Fruit fly (Drosophila melanogaster) whole organism, embryonic: ENCODE data around the gene Sfxn2.
A peak's percentile ranks its signal among the peaks of the same experiment; 100 is the strongest.

Experiments used
- Awh ChIP-seq: fragments of 200-800 bp; sonication (Bioruptor generic); IDR thresholded peaks from 2 replicates; pipeline ENCODE4, ENCODE4 v1.3.6; 2022; ENCODE audit warnings: missing biosample characterization, missing genetic modification characterization
- Bgb ChIP-seq: fragments of 200-800 bp; sonication (Bioruptor generic); IDR thresholded peaks from 2 replicates; pipeline ENCODE4 v1.3.6; 2022; ENCODE audit warnings: missing biosample characterization, missing genetic modification characterization; ENCODE audit not compliant: partially characterized antibody
- CG10462 ChIP-seq: fragments of 200-800 bp; sonication (Bioruptor generic); optimal IDR thresholded peaks from 2 replicates; lab custom pipeline; 2016; ENCODE audit warnings: missing biosample characterization, missing genetic modification characterization
- CG11504 ChIP-seq: fragments of 200-800 bp; sonication (Bioruptor generic); optimal IDR thresholded peaks from 3 replicates; lab custom pipeline; 2019; ENCODE audit warnings: missing biosample characterization, mild to moderate bottlenecking, missing genetic modification characterization, moderate library complexity
- CG12071 ChIP-seq: fragments of 200-800 bp; sonication (Bioruptor generic); optimal IDR thresholded peaks from 3 replicates; lab custom pipeline; 2018; ENCODE audit warnings: missing biosample characterization, mild to moderate bottlenecking, missing genetic modification characterization
- CG13894 ChIP-seq: fragments of 200-800 bp; sonication (Bioruptor generic); optimal IDR thresholded peaks from 3 replicates; lab custom pipeline; 2018; ENCODE audit warnings: missing biosample characterization, mild to moderate bottlenecking, missing genetic modification characterization, moderate library complexity
- CG14965 ChIP-seq: fragments of 200-800 bp; sonication (Bioruptor generic); optimal IDR thresholded peaks from 2 replicates; lab custom pipeline; 2016; ENCODE audit warnings: missing biosample characterization, missing genetic modification characterization, borderline replicate concordance
- CG15269 ChIP-seq: fragments of 200-800 bp; sonication (Bioruptor generic); optimal IDR thresholded peaks from 2 replicates; lab custom pipeline; 2018; ENCODE audit warnings: missing biosample characterization, mild to moderate bottlenecking, missing genetic modification characterization, moderate library complexity
- CG1602 ChIP-seq: fragments of 200-800 bp; sonication (Bioruptor generic); optimal IDR thresholded peaks from 3 replicates; lab custom pipeline; 2016; ENCODE audit warnings: missing biosample characterization, missing genetic modification characterization
- CG31388 ChIP-seq: fragments of 200-800 bp; sonication (Bioruptor generic); optimal IDR thresholded peaks from 2 replicates; lab custom pipeline; 2016; ENCODE audit warnings: missing biosample characterization, missing genetic modification characterization
- CG34376 ChIP-seq: fragments of 200-800 bp; sonication (Bioruptor generic); optimal IDR thresholded peaks from 2 replicates; lab custom pipeline; 2018; ENCODE audit warnings: missing biosample characterization, mild to moderate bottlenecking, missing genetic modification characterization
- CG4282 ChIP-seq: fragments of 200-800 bp; sonication (Bioruptor generic); optimal IDR thresholded peaks from 2 replicates; lab custom pipeline; 2016; ENCODE audit warnings: missing biosample characterization, missing genetic modification characterization
- CG4707 ChIP-seq: fragments of 200-800 bp; sonication (Bioruptor generic); optimal IDR thresholded peaks from 2 replicates; lab custom pipeline; 2018; ENCODE audit warnings: missing biosample characterization, mild to moderate bottlenecking, missing genetic modification characterization, moderate library complexity
- CG6689 ChIP-seq: fragments of 200-800 bp; sonication (Bioruptor generic); IDR thresholded peaks from 2 replicates; pipeline ENCODE4 v1.3.6; 2022; ENCODE audit warnings: missing biosample characterization, missing genetic modification characterization
- CoRest ChIP-seq: fragments of 200-800 bp; sonication (Bioruptor generic); optimal IDR thresholded peaks from 3 replicates; lab custom pipeline; 2018; ENCODE audit warnings: missing biosample characterization, mild to moderate bottlenecking, missing genetic modification characterization, moderate library complexity
- Dip2 ChIP-seq: fragments of 200-800 bp; sonication (Bioruptor generic); IDR thresholded peaks from 2 replicates; pipeline ENCODE4 v1.3.6; 2022; ENCODE audit warnings: missing biosample characterization, missing genetic modification characterization
- Drgx ChIP-seq: fragments of 200-800 bp; sonication (Bioruptor generic); IDR thresholded peaks from 2 replicates; pipeline ENCODE4 v1.3.6; 2022; ENCODE audit warnings: missing biosample characterization, missing genetic modification characterization
- Eip74EF ChIP-seq, 2 experiments: fragments of 200-800 bp in 1 of 2; fragments of >200 bp in 1 of 2; sonication (Bioruptor generic) in 1 of 2; optimal IDR thresholded peaks; 2 replicates each; lab custom pipeline; 2017 to 2019; ENCODE audit warnings: missing biosample characterization in 2 of 2, missing genetic modification characterization in 2 of 2, mild to moderate bottlenecking in 1 of 2, moderate library complexity in 1 of 2
- HLH54F ChIP-seq: fragments of 200-800 bp; sonication (Bioruptor generic); optimal IDR thresholded peaks from 3 replicates; lab custom pipeline; 2016; ENCODE audit warnings: missing biosample characterization, missing genetic modification characterization
- Hr39 ChIP-seq: fragments of >200 bp; optimal IDR thresholded peaks from 2 replicates; lab custom pipeline; 2017
- Jarid2 ChIP-seq: fragments of 200-800 bp; sonication (Bioruptor generic); optimal IDR thresholded peaks from 3 replicates; lab custom pipeline; 2017; ENCODE audit warnings: mild to moderate bottlenecking, missing biosample characterization, missing genetic modification reagents, missing genetic modification characterization
- Kr ChIP-seq: fragments of 200-800 bp; sonication (Bioruptor generic); optimal IDR thresholded peaks from 2 replicates; lab custom pipeline; 2017; ENCODE audit warnings: missing biosample characterization, mild to moderate bottlenecking, missing genetic modification characterization
- Myb ChIP-seq: fragments of 200-800 bp; sonication (Bioruptor generic); optimal IDR thresholded peaks from 2 replicates; lab custom pipeline; 2016; ENCODE audit warnings: missing biosample characterization, missing genetic modification characterization
- Nf-YA ChIP-seq: fragments of 200-800 bp; sonication (Bioruptor generic); IDR thresholded peaks from 2 replicates; pipeline ENCODE4 v1.3.6; 2022; ENCODE audit warnings: missing biosample characterization, missing genetic modification characterization
- Nf-YB ChIP-seq: fragments of 200-800 bp; sonication (Bioruptor generic); optimal IDR thresholded peaks from 3 replicates; lab custom pipeline; 2019; ENCODE audit warnings: missing biosample characterization, mild to moderate bottlenecking, missing genetic modification characterization, moderate library complexity
- Ravus ChIP-seq: fragments of 200-800 bp; sonication (Bioruptor generic); IDR thresholded peaks from 2 replicates; pipeline ENCODE4 v1.3.6; 2022; ENCODE audit warnings: missing biosample characterization, missing genetic modification characterization
- Xbp1 ChIP-seq: fragments of 200-800 bp; sonication (Bioruptor generic); optimal IDR thresholded peaks from 3 replicates; lab custom pipeline; 2016; ENCODE audit warnings: missing biosample characterization, mild to moderate bottlenecking, missing genetic modification characterization
- Xrp1 ChIP-seq: fragments of 200-800 bp; sonication (Bioruptor generic); IDR thresholded peaks from 2 replicates; pipeline ENCODE4 v1.3.6; 2022; ENCODE audit warnings: missing biosample characterization, missing genetic modification characterization
- ab ChIP-seq: fragments of 200-800 bp; sonication (Bioruptor generic); optimal IDR thresholded peaks from 2 replicates; lab custom pipeline; 2016; ENCODE audit warnings: missing biosample characterization, missing genetic modification characterization
- bigmax ChIP-seq: fragments of 200-800 bp; sonication (Bioruptor generic); optimal IDR thresholded peaks from 2 replicates; lab custom pipeline; 2018; ENCODE audit warnings: missing biosample characterization, mild to moderate bottlenecking, missing genetic modification characterization
- dan ChIP-seq: fragments of 200-800 bp; sonication (Bioruptor generic); IDR thresholded peaks from 2 replicates; pipeline ENCODE4 v1.3.6; 2022; ENCODE audit warnings: missing biosample characterization, missing genetic modification characterization
- fd3F ChIP-seq: fragments of 200-800 bp; sonication (Bioruptor generic); optimal IDR thresholded peaks from 2 replicates; lab custom pipeline; 2018; ENCODE audit warnings: missing biosample characterization, mild to moderate bottlenecking, missing genetic modification characterization, moderate library complexity
- ftz-f1 ChIP-seq: fragments of 200-800 bp; sonication (Bioruptor generic); optimal IDR thresholded peaks from 2 replicates; lab custom pipeline; 2016; ENCODE audit warnings: missing biosample characterization, missing genetic modification characterization
- gem ChIP-seq: fragments of 200-800 bp; sonication (Bioruptor generic); optimal IDR thresholded peaks from 2 replicates; lab custom pipeline; 2019; ENCODE audit warnings: missing biosample characterization, mild to moderate bottlenecking, missing genetic modification characterization, moderate library complexity
- mam ChIP-seq: fragments of 200-800 bp; sonication (Bioruptor generic); optimal IDR thresholded peaks from 3 replicates; lab custom pipeline; 2016; ENCODE audit warnings: missing biosample characterization, missing genetic modification characterization
- nmo ChIP-seq: fragments of 200-800 bp; sonication (Bioruptor generic); optimal IDR thresholded peaks from 2 replicates; lab custom pipeline; 2018; ENCODE audit warnings: missing biosample characterization, mild to moderate bottlenecking, missing genetic modification characterization, moderate library complexity
- pum ChIP-seq: fragments of 200-800 bp; sonication (Bioruptor generic); optimal IDR thresholded peaks from 2 replicates; lab custom pipeline; 2016; ENCODE audit warnings: missing biosample characterization, missing genetic modification characterization
- ranshi ChIP-seq: fragments of 200-800 bp; sonication (Bioruptor generic); IDR thresholded peaks from 2 replicates; pipeline ENCODE4 v1.3.6; 2022; ENCODE audit warnings: missing biosample characterization, missing genetic modification characterization
- row ChIP-seq: fragments of 200-800 bp; sonication (Bioruptor generic); IDR thresholded peaks from 3 replicates; pipeline ENCODE4 v1.3.6; 2022; ENCODE audit warnings: missing biosample characterization, missing genetic modification characterization
- schlank ChIP-seq: fragments of 200-800 bp; sonication (Bioruptor generic); optimal IDR thresholded peaks from 2 replicates; lab custom pipeline; 2018; ENCODE audit warnings: missing biosample characterization, mild to moderate bottlenecking, missing genetic modification characterization
- sd ChIP-seq: fragments of 200-800 bp; sonication (Bioruptor generic); optimal IDR thresholded peaks from 3 replicates; lab custom pipeline; 2018; ENCODE audit warnings: missing biosample characterization, mild to moderate bottlenecking, missing genetic modification characterization, moderate library complexity
- sens-2 ChIP-seq: fragments of 200-800 bp; sonication (Bioruptor generic); IDR thresholded peaks from 2 replicates; pipeline ENCODE4 v1.3.6; 2022; ENCODE audit warnings: missing biosample characterization, missing genetic modification characterization
- sna ChIP-seq: fragments of 200-800 bp; sonication (Bioruptor generic); IDR thresholded peaks from 2 replicates; pipeline ENCODE4 v1.3.6; 2022; ENCODE audit warnings: missing biosample characterization, missing genetic modification characterization; ENCODE audit not compliant: partially characterized antibody
- sob ChIP-seq: fragments of 200-800 bp; sonication (Bioruptor generic); IDR thresholded peaks from 2 replicates; pipeline ENCODE4 v1.3.6; 2022; ENCODE audit warnings: missing biosample characterization, missing genetic modification characterization
- tap ChIP-seq: fragments of 200-800 bp; optimal IDR thresholded peaks from 3 replicates; lab custom pipeline; 2019; ENCODE audit warnings: missing biosample characterization, mild to moderate bottlenecking, missing genetic modification characterization, moderate library complexity
- unc-4 ChIP-seq: fragments of 200-800 bp; sonication (Bioruptor generic); IDR thresholded peaks from 2 replicates; pipeline ENCODE4 v1.3.6; 2022; ENCODE audit warnings: missing biosample characterization, missing genetic modification characterization; ENCODE audit not compliant: partially characterized antibody
- zen ChIP-seq: fragments of 200-800 bp; sonication (Bioruptor generic); optimal IDR thresholded peaks from 3 replicates; lab custom pipeline; 2018; ENCODE audit warnings: missing biosample characterization, mild to moderate bottlenecking, missing genetic modification characterization, moderate library complexity

The Sfxn2 gene

DNA sequence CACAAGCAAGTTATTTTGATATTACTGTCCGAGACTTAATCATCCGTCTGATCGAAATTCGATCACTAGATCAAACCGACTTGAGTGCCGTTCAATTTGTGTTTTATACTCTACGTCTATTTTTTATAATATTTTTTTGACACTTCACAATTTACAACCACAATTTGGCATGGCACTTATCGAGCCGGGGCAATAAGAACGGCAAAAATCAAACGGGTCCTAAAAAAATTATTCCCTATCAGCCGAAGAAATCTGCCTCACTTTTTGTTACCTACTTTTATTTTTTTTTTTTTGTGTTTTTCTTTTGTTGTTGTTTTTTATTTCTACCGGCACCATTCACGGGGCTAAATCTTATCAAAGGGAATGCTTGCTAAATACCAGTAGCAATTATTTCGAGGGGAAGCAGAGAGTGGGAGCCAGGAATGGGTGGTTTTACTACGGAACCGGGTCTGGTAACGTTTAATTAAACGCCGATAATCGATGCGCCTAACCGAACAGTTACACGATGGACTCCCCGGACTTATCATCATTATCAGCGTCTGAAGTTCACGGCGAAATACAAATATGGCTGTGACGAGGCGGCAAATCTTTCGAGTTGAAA is 47.4 kb upstream of the Sfxn2 start (continued):
- no peak for TF ChIP-seq CG4282 (GFP tag; lab: Kevin White, UChicago)
- TF ChIP-seq pum (GFP tag; lab: Kevin White, UChicago) = no peak
- no peak for TF ChIP-seq Bgb (GFP tag; lab: Robert Waterston, UW)
- TF ChIP-seq ftz-f1 (GFP tag; lab: Kevin White, UChicago) = no peak
- TF ChIP-seq HLH54F (GFP tag; lab: Kevin White, UChicago) = no peak
- no peak for TF ChIP-seq Eip74EF (GFP tag; optimal IDR thresholded peaks at IDR 0.05; lab: Kevin White, UChicago)
- TF ChIP-seq schlank (tag; lab: Kevin White, UChicago) = no peak
- no peak for TF ChIP-seq Myb (GFP tag; lab: Kevin White, UChicago)
- no peak for TF ChIP-seq Hr39

DNA sequence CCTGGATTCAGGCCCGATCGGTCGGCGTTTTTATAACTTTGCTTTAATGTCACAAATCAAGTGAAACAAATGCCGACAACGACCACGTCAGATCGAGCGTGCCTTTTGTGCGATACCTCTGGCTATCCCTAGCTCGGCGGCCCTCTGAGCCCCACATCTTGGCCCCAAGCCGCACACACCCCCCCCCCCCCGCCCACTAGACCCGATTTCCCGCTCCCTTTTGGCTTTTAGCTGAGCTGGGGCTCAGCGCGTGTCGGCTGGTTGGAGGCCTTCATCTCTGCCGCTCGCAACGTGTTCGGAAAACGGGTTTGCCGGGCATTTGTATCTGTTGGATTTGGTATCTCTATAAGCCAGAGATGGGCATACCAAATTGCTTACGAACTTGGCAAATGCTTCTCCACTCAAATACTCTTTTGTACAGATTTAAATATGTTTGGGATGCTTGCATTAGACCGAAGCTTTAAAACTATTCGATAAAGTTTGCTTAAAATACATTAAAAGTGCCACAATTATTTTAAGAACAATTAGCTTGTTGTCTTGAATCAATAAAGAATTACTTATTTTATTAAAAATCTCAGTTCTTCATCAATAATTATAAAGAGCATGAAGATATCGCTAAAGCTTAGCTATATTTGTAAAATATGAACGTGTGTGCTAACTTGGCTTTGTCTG is 46.7 kb upstream of the Sfxn2 start:
- TF ChIP-seq dan (no peak), sob (no peak), CG1602 (no peak), sd (tag; lab: Kevin White, UChicago) (peak; percentile 27), Kr (GFP tag; lab: Kevin White, UChicago) (no peak), CG6689 (0 out of 2 replicates have a peak, but pooled peaks have one; percentile 16), row (GFP tag; lab: Robert Waterston, UW) (peak; percentile 73), zen (tag; lab: Kevin White, UChicago) (no peak), CoRest (peak; percentile 47), CG12071 (no peak), mam (peak; percentile 1), fd3F (GFP tag; lab: Kevin White, UChicago) (peak; percentile 39), CG10462 (GFP tag; lab: Kevin White, UChicago) (no peak), unc-4 (GFP tag; lab: Robert Waterston, UW) (no peak), Awh (no peak), nmo (GFP tag; lab: Kevin White, UChicago) (peak; percentile 36), Xrp1 (GFP tag; lab: Robert Waterston, UW) (no peak), CG15269 (tag; lab: Kevin White, UChicago) (peak; percentile 18), ranshi (0 out of 2 replicates have a peak, but pooled peaks have one; percentile 11), Jarid2 (GFP tag; lab: Kevin White, UChicago) (peak; percentile 12), Nf-YB (GFP tag; lab: Kevin White, UChicago) (no peak), CG31388 (GFP tag; lab: Kevin White, UChicago) (no peak), gem (tag; lab: Kevin White, UChicago) (peak; percentile 66), Nf-YA (no peak), Xbp1 (no peak), Dip2 (GFP tag; lab: Robert Waterston, UW) (no peak), Drgx (GFP tag; lab: Robert Waterston, UW) (peak; percentile 38; the same call in 1 of the 2 replicates), CG11504 (peak; percentile 59), tap (tag; lab: Kevin White, UChicago) (peak; percentile 1), sens-2 (GFP tag; lab: Robert Waterston, UW) (no peak), bigmax (GFP tag; lab: Kevin White, UChicago) (no peak), CG34376 (GFP tag; lab: Kevin White, UChicago) (no peak), pum (GFP tag; lab: Kevin White, UChicago) (no peak), Ravus (GFP tag; lab: Robert Waterston, UW) (no peak), sna (GFP tag; lab: Robert Waterston, UW) (0 out of 2 replicates have a peak, but pooled peaks have one; percentile 36), CG13894 (peak; percentile 82), ab (GFP tag; lab: Kevin White, UChicago) (no peak), CG4707 (GFP tag; lab: Kevin White, UChicago) (no peak), CG14965 (GFP tag; lab: Kevin White, UChicago) (no peak)
